Worm (Caenorhabditis elegans): ENCODE results near the gene T01C1.4.

DNA sequence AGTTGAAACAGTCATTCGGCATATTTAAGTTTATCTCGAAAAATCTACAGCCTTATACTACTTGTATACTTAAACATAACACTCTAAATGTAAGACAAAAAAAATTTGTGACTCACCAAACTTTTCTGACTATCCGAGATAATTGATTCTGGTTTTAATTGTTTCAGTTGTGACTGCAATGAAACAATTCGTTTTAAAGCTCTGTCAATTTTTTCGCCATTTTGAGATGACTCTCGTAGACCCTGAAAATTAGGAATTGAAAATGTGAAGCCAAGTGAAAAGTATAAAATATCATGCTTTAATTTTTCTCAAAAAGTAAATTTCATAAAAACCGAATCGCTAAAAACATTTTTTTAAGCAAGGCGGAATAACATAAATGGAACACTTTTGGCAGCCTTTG is 12.6 kb downstream of the T01C1.4 start:
- TF ChIP-seq ztf-23 (GFP tag; IDR thresholded peaks at IDR 0.05) = no peak
- TF ChIP-seq tab-1 (GFP tag; IDR thresholded peaks at IDR 0.05) = no peak
- TF ChIP-seq klf-2 (GFP tag; conservative IDR thresholded peaks at IDR 0.05) = no peak
